Worm (Caenorhabditis elegans) whole organism, L2 larva: ENCODE results near the gene M05D6.8.

Experiments used
- C34F6.9 ChIP-seq: fragments of 150-350 bp; optimal IDR thresholded peaks from 2 replicates; lab custom pipeline; 2014; ENCODE audit warnings: missing biosample characterization, missing genetic modification characterization
- F13H6.1 ChIP-seq: sonication (generic microtip); optimal IDR thresholded peaks from 2 replicates; lab custom pipeline; 2016; ENCODE audit warnings: missing genetic modification characterization, missing compliant biosample characterization
- R02D3.7 ChIP-seq: fragments of 150-350 bp; optimal IDR thresholded peaks from 2 replicates; lab custom pipeline; 2014; ENCODE audit warnings: missing biosample characterization, missing genetic modification characterization
- Y55F3AM.14 ChIP-seq: fragments of 200-800 bp; sonication (Bioruptor generic); optimal IDR thresholded peaks from 2 replicates; lab custom pipeline; 2018; ENCODE audit warnings: mild to moderate bottlenecking, missing genetic modification characterization, missing compliant biosample characterization
- aly-2 ChIP-seq: fragments of 150-350 bp; optimal IDR thresholded peaks from 2 replicates; lab custom pipeline; 2014; ENCODE audit warnings: missing biosample characterization, missing genetic modification characterization
- ama-1 ChIP-seq: fragments of 150-350 bp; optimal IDR thresholded peaks from 2 replicates; lab custom pipeline; 2018; ENCODE audit warnings: inconsistent platforms
- blmp-1 ChIP-seq: sonication (generic microtip); optimal IDR thresholded peaks from 2 replicates; lab custom pipeline; 2017; ENCODE audit warnings: missing genetic modification characterization, mild to moderate bottlenecking, missing compliant biosample characterization, antibody characterized with exemption, moderate library complexity; ENCODE audit not compliant: insufficient read depth
- ceh-16 ChIP-seq: fragments of 150-350 bp; optimal IDR thresholded peaks from 2 replicates; lab custom pipeline; 2014; ENCODE audit warnings: missing biosample characterization, missing genetic modification characterization
- ceh-82 ChIP-seq: fragments of 150-350 bp; optimal IDR thresholded peaks from 2 replicates; lab custom pipeline; 2014; ENCODE audit warnings: missing biosample characterization, missing genetic modification characterization
- crh-2 ChIP-seq: sonication (generic microtip); optimal IDR thresholded peaks from 2 replicates; lab custom pipeline; 2017; ENCODE audit warnings: missing biosample characterization, missing genetic modification characterization
- dmd-4 ChIP-seq: sonication (generic microtip); optimal IDR thresholded peaks from 2 replicates; lab custom pipeline; 2017; ENCODE audit warnings: missing biosample characterization, missing genetic modification characterization
- egl-27 ChIP-seq: sonication (generic microtip); optimal IDR thresholded peaks from 3 replicates; lab custom pipeline; 2017; ENCODE audit warnings: missing biosample characterization, missing genetic modification reagents, missing genetic modification characterization
- elt-1 ChIP-seq: fragments of 150-350 bp; optimal IDR thresholded peaks from 2 replicates; lab custom pipeline; 2014; ENCODE audit warnings: missing biosample characterization, missing genetic modification characterization
- elt-3 ChIP-seq: sonication (generic microtip); optimal IDR thresholded peaks from 2 replicates; lab custom pipeline; 2017; ENCODE audit warnings: missing biosample characterization, missing genetic modification characterization
- fos-1 ChIP-seq: fragments of 150-350 bp; optimal IDR thresholded peaks from 2 replicates; lab custom pipeline; 2014; ENCODE audit warnings: missing biosample characterization, missing genetic modification characterization
- gmeb-1 ChIP-seq: fragments of 150-350 bp; optimal IDR thresholded peaks from 2 replicates; lab custom pipeline; 2014; ENCODE audit warnings: missing biosample characterization, missing genetic modification characterization
- lin-11 ChIP-seq: fragments of 150-350 bp; sonication (generic microtip); optimal IDR thresholded peaks from 2 replicates; lab custom pipeline; 2014; ENCODE audit warnings: missing biosample characterization, missing genetic modification characterization, inconsistent platforms, mixed read lengths
- lin-13 ChIP-seq: fragments of 150-350 bp; optimal IDR thresholded peaks from 2 replicates; lab custom pipeline; 2014; ENCODE audit warnings: missing biosample characterization, missing genetic modification reagents, missing genetic modification characterization
- lin-39 ChIP-seq: fragments of 150-350 bp; optimal IDR thresholded peaks from 2 replicates; lab custom pipeline; 2014; ENCODE audit warnings: missing biosample characterization, missing genetic modification reagents, missing genetic modification characterization
- lsy-2 ChIP-seq, 2 experiments: fragments of 150-350 bp in 1 of 2; sonication (generic microtip) in 1 of 2; optimal IDR thresholded peaks; 2 replicates each; lab custom pipeline; 2014 to 2017; ENCODE audit warnings: missing biosample characterization in 2 of 2, missing genetic modification characterization in 2 of 2
- mdl-1 ChIP-seq, 2 experiments: fragments of 150-350 bp in 1 of 2; sonication (generic microtip) in 1 of 2; optimal IDR thresholded peaks; 2 replicates each; lab custom pipeline; 2017; ENCODE audit warnings: missing biosample characterization in 2 of 2, missing genetic modification characterization in 2 of 2
- nhr-11 ChIP-seq: fragments of 150-350 bp; optimal IDR thresholded peaks from 2 replicates; lab custom pipeline; 2014; ENCODE audit warnings: missing biosample characterization, missing genetic modification characterization
- nhr-12 ChIP-seq: fragments of 150-350 bp; optimal IDR thresholded peaks from 2 replicates; lab custom pipeline; 2014; ENCODE audit warnings: missing biosample characterization, missing genetic modification characterization
- nhr-129 ChIP-seq: fragments of 150-350 bp; optimal IDR thresholded peaks from 2 replicates; lab custom pipeline; 2014; ENCODE audit warnings: missing biosample characterization, missing genetic modification characterization
- nhr-21 ChIP-seq: fragments of 150-350 bp; optimal IDR thresholded peaks from 2 replicates; lab custom pipeline; 2014; ENCODE audit warnings: missing biosample characterization, missing genetic modification characterization
- nhr-23 ChIP-seq: fragments of 150-350 bp; optimal IDR thresholded peaks from 2 replicates; lab custom pipeline; 2014; ENCODE audit warnings: missing biosample characterization, missing genetic modification reagents, missing genetic modification characterization
- nhr-237 ChIP-seq: fragments of 150-350 bp; optimal IDR thresholded peaks from 2 replicates; lab custom pipeline; 2014; ENCODE audit warnings: missing biosample characterization, missing genetic modification characterization
- nhr-25 ChIP-seq: fragments of 150-350 bp; sonication (generic microtip); optimal IDR thresholded peaks from 3 replicates; lab custom pipeline; 2014; ENCODE audit warnings: missing biosample characterization, missing genetic modification characterization
- nhr-6 ChIP-seq: fragments of 150-350 bp; optimal IDR thresholded peaks from 2 replicates; lab custom pipeline; 2014; ENCODE audit warnings: missing biosample characterization, missing genetic modification characterization
- peb-1 ChIP-seq: fragments of 150-350 bp; optimal IDR thresholded peaks from 2 replicates; lab custom pipeline; 2014; ENCODE audit warnings: missing biosample characterization, missing genetic modification characterization
- sem-4 ChIP-seq: fragments of 150-350 bp; optimal IDR thresholded peaks from 2 replicates; lab custom pipeline; 2014; ENCODE audit warnings: missing biosample characterization, missing genetic modification reagents, missing genetic modification characterization
- sma-3 ChIP-seq: sonication (generic microtip); optimal IDR thresholded peaks from 2 replicates; lab custom pipeline; 2016; ENCODE audit warnings: missing genetic modification reagents, missing genetic modification characterization, missing compliant biosample characterization
- snpc-4 ChIP-seq: fragments of 150-350 bp; optimal IDR thresholded peaks from 2 replicates; lab custom pipeline; 2014; ENCODE audit warnings: missing biosample characterization, missing genetic modification characterization
- unc-39 ChIP-seq: fragments of 150-350 bp; optimal IDR thresholded peaks from 2 replicates; lab custom pipeline; 2014; ENCODE audit warnings: missing biosample characterization, missing genetic modification characterization
- unc-55 ChIP-seq: fragments of 150-350 bp; sonication (generic microtip); optimal IDR thresholded peaks from 3 replicates; lab custom pipeline; 2014; ENCODE audit warnings: missing biosample characterization, missing genetic modification reagents, missing genetic modification characterization
- unc-62 ChIP-seq: fragments of 150-350 bp; optimal IDR thresholded peaks from 2 replicates; lab custom pipeline; 2014; ENCODE audit warnings: missing biosample characterization, missing genetic modification reagents, missing genetic modification characterization
- zag-1 ChIP-seq: fragments of 150-350 bp; optimal IDR thresholded peaks from 2 replicates; lab custom pipeline; 2014; ENCODE audit warnings: missing biosample characterization, missing genetic modification characterization
- ztf-1 ChIP-seq: fragments of 200-800 bp; sonication (Bioruptor generic); conservative IDR thresholded peaks from 2 replicates; pipeline ENCODE4 v1.3.6; 2022; ENCODE audit warnings: missing genetic modification characterization, missing compliant biosample characterization
- ztf-11 ChIP-seq: sonication (generic microtip); optimal IDR thresholded peaks from 2 replicates; lab custom pipeline; 2017; ENCODE audit warnings: missing biosample characterization, missing genetic modification characterization
- ztf-4 ChIP-seq: fragments of 150-350 bp; optimal IDR thresholded peaks from 2 replicates; lab custom pipeline; 2014; ENCODE audit warnings: missing biosample characterization, missing genetic modification characterization

The M05D6.8 gene

DNA sequence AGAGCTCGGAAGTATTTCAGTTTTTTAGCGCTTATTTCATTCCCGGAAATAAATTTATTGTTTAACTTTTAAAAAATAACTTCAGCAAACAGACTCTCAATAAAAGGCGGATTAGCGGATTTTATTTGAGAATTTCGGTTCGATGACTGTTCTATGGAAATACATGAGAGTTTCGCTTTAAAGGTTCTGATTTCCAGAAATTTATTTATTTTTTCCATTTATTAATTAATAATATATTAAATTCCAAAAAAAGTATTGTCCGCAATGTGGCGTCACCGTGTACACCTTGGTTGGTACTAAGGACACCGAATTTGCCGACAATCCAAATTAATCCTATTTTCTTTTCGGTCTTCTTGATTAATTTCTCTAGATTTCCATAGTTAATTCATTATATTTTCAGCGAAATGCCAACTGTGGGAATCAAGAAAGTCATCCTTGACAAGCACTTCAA, 6.6 kb downstream of the M05D6.8 start, which contains the start of gene fars-3:
fars-3 (plus strand) TSS at position 401 of the 451 bp plus-strand sequence.
- TF ChIP-seq unc-39 (tag; lab: Kevin White, UChicago) (no peak), lsy-2 (tag; optimal IDR thresholded peaks at IDR 0.05; lab: Kevin White, UChicago) (peak in 1 of 2 experiments; percentile 49), elt-1 (tag; lab: Kevin White, UChicago) (no peak), lin-39 (tag; lab: Kevin White, UChicago) (no peak), ama-1 (lab: Kevin White, UChicago) (peak; percentile 26), C34F6.9 (tag; lab: Kevin White, UChicago) (peak; percentile 39)

DNA sequence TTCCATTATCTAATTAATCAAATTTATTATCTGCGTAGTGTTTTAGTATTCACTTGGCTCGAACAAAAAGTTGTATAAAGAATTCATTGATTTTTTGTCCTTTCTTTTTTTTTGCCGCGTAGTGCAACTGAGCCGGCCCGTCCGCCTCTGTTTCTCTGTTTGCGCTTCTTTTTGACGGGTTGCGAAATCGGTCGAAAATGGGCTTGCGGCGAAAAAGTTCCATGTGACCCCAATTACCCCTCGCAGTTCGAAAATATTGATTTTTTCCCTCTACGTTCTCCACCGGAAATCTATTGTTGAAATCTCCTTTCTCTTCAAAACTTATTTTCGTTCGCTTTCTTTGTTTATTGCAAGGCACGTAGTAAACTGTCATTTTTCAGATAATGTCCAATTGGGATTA, 13.6 kb downstream of the M05D6.8 start, which contains the start of gene zyg-9:
zyg-9 (plus strand) TSS at position 381 of the 400 bp plus-strand sequence.
- no peak for TF ChIP-seq mdl-1 (tag; optimal IDR thresholded peaks at IDR 0.05; lab: Kevin White, UChicago)
- TF ChIP-seq unc-55 (GFP tag; lab: Kevin White, UChicago), result peak; percentile 30
- TF ChIP-seq lsy-2 (tag; optimal IDR thresholded peaks at IDR 0.05; lab: Kevin White, UChicago), result peak in 1 of 2 experiments; percentile 29
- no peak for TF ChIP-seq nhr-6 (tag; lab: Kevin White, UChicago)
- TF ChIP-seq C34F6.9 (tag; lab: Kevin White, UChicago), result peak; percentile 63
- TF ChIP-seq peb-1 (tag; lab: Kevin White, UChicago), result no peak
- no peak for TF ChIP-seq dmd-4
- no peak for TF ChIP-seq gmeb-1 (tag; lab: Kevin White, UChicago)
- TF ChIP-seq ztf-11, result no peak
- TF ChIP-seq nhr-11 (tag; lab: Kevin White, UChicago), result no peak
- TF ChIP-seq Y55F3AM.14 (GFP tag; lab: Kevin White, UChicago), result no peak
- no peak for TF ChIP-seq nhr-237 (tag; lab: Kevin White, UChicago)
- no peak for TF ChIP-seq egl-27 (tag; lab: Kevin White, UChicago)
- no peak for TF ChIP-seq snpc-4 (tag; lab: Kevin White, UChicago)
- TF ChIP-seq elt-3 (tag; lab: Kevin White, UChicago), result no peak
- no peak for TF ChIP-seq sma-3 (GFP tag; lab: Kevin White, UChicago)
- TF ChIP-seq ceh-82 (tag; lab: Kevin White, UChicago), result no peak
- TF ChIP-seq aly-2 (tag; lab: Kevin White, UChicago), result no peak
- no peak for TF ChIP-seq crh-2 (tag; lab: Kevin White, UChicago)
- TF ChIP-seq unc-39 (tag; lab: Kevin White, UChicago), result no peak
- no peak for TF ChIP-seq zag-1
- TF ChIP-seq ceh-16, result no peak
- TF ChIP-seq nhr-129 (tag; lab: Kevin White, UChicago), result peak; percentile 26
- no peak for TF ChIP-seq nhr-25 (tag; lab: Kevin White, UChicago)
- no peak for TF ChIP-seq nhr-23 (tag; lab: Kevin White, UChicago)
- no peak for TF ChIP-seq sem-4 (tag; lab: Kevin White, UChicago)
- no peak for TF ChIP-seq lin-11 (tag; lab: Kevin White, UChicago)
- TF ChIP-seq R02D3.7, result no peak
- no peak for TF ChIP-seq unc-62 (GFP tag; lab: Kevin White, UChicago)

- no peak for TF ChIP-seq ztf-1 (GFP tag; lab: Robert Waterston, UW)
- TF ChIP-seq F13H6.1 (tag; lab: Kevin White, UChicago), result no peak
- no peak for TF ChIP-seq nhr-21
- no peak for TF ChIP-seq nhr-11 (tag; lab: Kevin White, UChicago)
- no peak for TF ChIP-seq nhr-12 (tag; lab: Kevin White, UChicago)
- TF ChIP-seq fos-1 (tag; lab: Kevin White, UChicago), result no peak
- no peak for TF ChIP-seq nhr-23 (tag; lab: Kevin White, UChicago)
- no peak for TF ChIP-seq lin-13 (GFP tag; lab: Kevin White, UChicago)
- TF ChIP-seq unc-39 (tag; lab: Kevin White, UChicago), result no peak
- TF ChIP-seq aly-2 (tag; lab: Kevin White, UChicago), result no peak
- no peak for TF ChIP-seq sma-3 (GFP tag; lab: Kevin White, UChicago)
- TF ChIP-seq elt-1 (tag; lab: Kevin White, UChicago), result no peak
- TF ChIP-seq C34F6.9 (tag; lab: Kevin White, UChicago), result no peak
- TF ChIP-seq peb-1 (tag; lab: Kevin White, UChicago), result no peak
- TF ChIP-seq crh-2 (tag; lab: Kevin White, UChicago), result no peak
- TF ChIP-seq blmp-1 (tag; lab: Kevin White, UChicago), result no peak
- no peak for TF ChIP-seq lin-39 (tag; lab: Kevin White, UChicago)
- TF ChIP-seq ztf-4 (tag; lab: Kevin White, UChicago), result no peak
These were observed 14.2 kb downstream of the M05D6.8 start for ce11 chrII:8456681-8457389.
